Worm (Caenorhabditis elegans) whole organism, young adult: ENCODE measurements around the gene B0244.7.

Experiments
- B0035.1 ChIP-seq: sonication (generic microtip); optimal IDR thresholded peaks from 2 replicates; lab custom pipeline; 2016; ENCODE audit warnings: missing genetic modification characterization, mild to moderate bottlenecking, missing compliant biosample characterization, missing genotype, missing genetic modification reagents
- B0336.3 ChIP-seq: fragments of 200-800 bp; sonication (Bioruptor generic); IDR thresholded peaks from 2 replicates; pipeline ENCODE4 v1.3.6; 2022; ENCODE audit warnings: missing genetic modification characterization, missing compliant biosample characterization
- C06A6.2 ChIP-seq: fragments of 200-800 bp; sonication (Bioruptor generic); conservative IDR thresholded peaks from 2 replicates; pipeline ENCODE4 v1.3.6; 2022; ENCODE audit warnings: missing genetic modification characterization, missing compliant biosample characterization
- C17E4.6 ChIP-seq: fragments of 200-800 bp; sonication (Bioruptor generic); IDR thresholded peaks from 2 replicates; pipeline ENCODE4 v1.3.6; 2022; ENCODE audit warnings: missing genetic modification reagents, missing genetic modification characterization, missing compliant biosample characterization
- D2030.7 ChIP-seq: fragments of 200-800 bp; sonication (Bioruptor generic); IDR thresholded peaks from 2 replicates; pipeline ENCODE4 v1.3.6; 2022; ENCODE audit warnings: missing genetic modification reagents, missing genetic modification characterization, missing compliant biosample characterization
- F23B12.7 ChIP-seq: sonication (generic microtip); optimal IDR thresholded peaks from 2 replicates; lab custom pipeline; 2017; ENCODE audit warnings: missing genetic modification characterization, mild to moderate bottlenecking, missing compliant biosample characterization, antibody characterized with exemption, moderate library complexity; ENCODE audit not compliant: insufficient read depth
- F37B4.10 ChIP-seq: fragments of 200-800 bp; sonication (Bioruptor generic); IDR thresholded peaks from 2 replicates; pipeline ENCODE4 v1.3.6; 2022; ENCODE audit warnings: missing genetic modification characterization, missing compliant biosample characterization
- F39B2.1 ChIP-seq: fragments of 200-800 bp; sonication (Bioruptor generic); IDR thresholded peaks from 2 replicates; pipeline ENCODE4 v1.3.6; 2022; ENCODE audit warnings: missing genetic modification reagents, missing genetic modification characterization, missing compliant biosample characterization
- Y53G8AR.9 ChIP-seq: fragments of 200-800 bp; sonication (Bioruptor generic); conservative IDR thresholded peaks from 2 replicates; pipeline ENCODE4 v1.3.6; 2022; ENCODE audit warnings: missing genetic modification reagents, missing genetic modification characterization, missing compliant biosample characterization
- ZK185.1 ChIP-seq: sonication (generic microtip); optimal IDR thresholded peaks from 2 replicates; lab custom pipeline; 2016; ENCODE audit warnings: mild to moderate bottlenecking, missing genetic modification characterization, missing compliant biosample characterization; ENCODE audit not compliant: poor library complexity, severe bottlenecking
- ama-1 ChIP-seq, 3 experiments: fragments of 150-350 bp in 1 of 3; sonication (generic microtip) in 2 of 3; optimal IDR thresholded peaks; 2 replicates each; lab custom pipeline; 2014 to 2018; ENCODE audit warnings: missing biosample characterization in 2 of 3, missing genetic modification characterization in 2 of 3, missing genetic modification reagents in 2 of 3
- bed-1 ChIP-seq: fragments of 200-800 bp; sonication (Bioruptor generic); IDR thresholded peaks from 2 replicates; pipeline ENCODE4 v1.3.6; 2022; ENCODE audit warnings: missing genetic modification reagents, missing genetic modification characterization, missing compliant biosample characterization
- cebp-1 ChIP-seq, 2 experiments: fragments of 200-800 bp in 1 of 2; sonication (Bioruptor generic) in 1 of 2; sonication (generic microtip) in 1 of 2; IDR thresholded peaks in 1 of 2; optimal IDR thresholded peaks in 1 of 2; 2 replicates each; pipeline versions ENCODE4 v1.3.6 to Lab custom; 2017 to 2022; ENCODE audit warnings: missing compliant biosample characterization in 2 of 2, missing genetic modification characterization in 2 of 2, mild to moderate bottlenecking in 1 of 2, missing genetic modification reagents in 1 of 2, moderate library complexity in 1 of 2
- cebp-2 ChIP-seq: fragments of 200-800 bp; sonication (Bioruptor generic); IDR thresholded peaks from 2 replicates; pipeline ENCODE4 v1.3.6; 2022; ENCODE audit warnings: missing genetic modification characterization, missing compliant biosample characterization
- ceh-58 ChIP-seq: fragments of 200-800 bp; sonication (Bioruptor generic); IDR thresholded peaks from 2 replicates; pipeline ENCODE4 v1.3.6; 2022; ENCODE audit warnings: missing genetic modification characterization, missing compliant biosample characterization
- ceh-91 ChIP-seq: fragments of 200-800 bp; sonication (Bioruptor generic); IDR thresholded peaks from 2 replicates; pipeline ENCODE4 v1.3.6; 2022; ENCODE audit warnings: missing genetic modification reagents, missing genetic modification characterization, missing compliant biosample characterization
- dpff-1 ChIP-seq: sonication (generic microtip); optimal IDR thresholded peaks from 2 replicates; lab custom pipeline; 2017; ENCODE audit warnings: mild to moderate bottlenecking, missing genetic modification characterization, missing compliant biosample characterization
- dpl-1 ChIP-seq: fragments of 150-350 bp; optimal IDR thresholded peaks from 2 replicates; lab custom pipeline; 2014; ENCODE audit warnings: missing biosample characterization, missing genetic modification reagents, missing genetic modification characterization
- efl-1 ChIP-seq: fragments of 150-350 bp; optimal IDR thresholded peaks from 2 replicates; lab custom pipeline; 2014; ENCODE audit warnings: missing biosample characterization, missing genetic modification reagents, missing genetic modification characterization
- egl-44 ChIP-seq: fragments of 200-800 bp; sonication (Bioruptor generic); IDR thresholded peaks from 2 replicates; pipeline ENCODE4 v1.3.6; 2022; ENCODE audit warnings: missing genetic modification reagents, missing genetic modification characterization, missing compliant biosample characterization
- ets-4 ChIP-seq: fragments of 200-800 bp; sonication (Bioruptor generic); optimal IDR thresholded peaks from 2 replicates; lab custom pipeline; 2018; ENCODE audit warnings: mild to moderate bottlenecking, missing genetic modification characterization, missing compliant biosample characterization
- fkh-3 ChIP-seq: sonication (generic microtip); optimal IDR thresholded peaks from 2 replicates; lab custom pipeline; 2016; ENCODE audit warnings: mild to moderate bottlenecking, missing genetic modification characterization, missing compliant biosample characterization
- gei-17 ChIP-seq: fragments of 200-800 bp; sonication (Bioruptor generic); optimal IDR thresholded peaks from 2 replicates; lab custom pipeline; 2018; ENCODE audit warnings: mild to moderate bottlenecking, missing genetic modification characterization, missing compliant biosample characterization
- hmg-20 ChIP-seq: fragments of 200-800 bp; sonication (Bioruptor generic); IDR thresholded peaks from 2 replicates; pipeline ENCODE4 v1.3.6; 2022; ENCODE audit warnings: missing genetic modification reagents, missing genetic modification characterization, missing compliant biosample characterization
- let-526 ChIP-seq: fragments of 200-800 bp; sonication (Bioruptor generic); IDR thresholded peaks from 2 replicates; pipeline ENCODE4 v1.3.6; 2022; ENCODE audit warnings: missing genetic modification reagents, missing genetic modification characterization, missing compliant biosample characterization
- lir-1 ChIP-seq: fragments of 200-800 bp; sonication (Bioruptor generic); conservative IDR thresholded peaks from 2 replicates; pipeline ENCODE4 v1.3.6; 2022; ENCODE audit warnings: missing genetic modification reagents, missing genetic modification characterization, missing compliant biosample characterization
- lsy-27 ChIP-seq: sonication (generic microtip); optimal IDR thresholded peaks from 2 replicates; lab custom pipeline; 2017; ENCODE audit warnings: missing genetic modification characterization, mild to moderate bottlenecking, missing compliant biosample characterization, antibody characterized with exemption, missing genotype, borderline replicate concordance; ENCODE audit not compliant: insufficient read depth
- mcd-1 ChIP-seq: fragments of 200-800 bp; sonication (Bioruptor generic); IDR thresholded peaks from 2 replicates; pipeline ENCODE4 v1.3.6; 2022; ENCODE audit warnings: missing genetic modification reagents, missing genetic modification characterization, missing compliant biosample characterization
- mel-28 ChIP-seq: sonication (generic microtip); optimal IDR thresholded peaks from 2 replicates; lab custom pipeline; 2016; ENCODE audit warnings: borderline replicate concordance, mild to moderate bottlenecking, missing genetic modification characterization, missing compliant biosample characterization
- mes-4 ChIP-seq: sonication (generic microtip); optimal IDR thresholded peaks from 2 replicates; lab custom pipeline; 2016; ENCODE audit warnings: missing genotype, missing genetic modification characterization, missing compliant biosample characterization
- nfya-1 ChIP-seq: sonication (generic microtip); optimal IDR thresholded peaks from 2 replicates; lab custom pipeline; 2017; ENCODE audit warnings: antibody characterized with exemption, missing compliant biosample characterization, missing genetic modification characterization, borderline replicate concordance; ENCODE audit not compliant: insufficient read depth
- pha-4 ChIP-seq: fragments of 150-350 bp; sonication (generic microtip); optimal IDR thresholded peaks from 2 replicates; lab custom pipeline; 2014; ENCODE audit warnings: missing biosample characterization, missing genetic modification reagents, missing genetic modification characterization
- rcor-1 ChIP-seq: fragments of 200-800 bp; sonication (Bioruptor generic); IDR thresholded peaks from 2 replicates; pipeline ENCODE4 v1.3.6; 2022; ENCODE audit warnings: missing genetic modification reagents, missing genetic modification characterization, missing compliant biosample characterization
- sea-2 ChIP-seq: fragments of 200-800 bp; sonication (Bioruptor generic); IDR thresholded peaks from 2 replicates; pipeline ENCODE4 v1.3.6; 2022; ENCODE audit warnings: missing genetic modification characterization, missing compliant biosample characterization
- snpc-1.3 ChIP-seq: sonication (generic microtip); optimal IDR thresholded peaks from 2 replicates; lab custom pipeline; 2017; ENCODE audit warnings: missing genetic modification characterization, mild to moderate bottlenecking, missing compliant biosample characterization, antibody characterized with exemption, moderate library complexity, missing genotype, missing genetic modification reagents; ENCODE audit not compliant: insufficient read depth
- snpc-3.4 ChIP-seq: sonication (generic microtip); optimal IDR thresholded peaks from 2 replicates; lab custom pipeline; 2017; ENCODE audit warnings: missing genetic modification characterization, mild to moderate bottlenecking, missing compliant biosample characterization, antibody characterized with exemption, moderate library complexity, missing genotype, missing genetic modification reagents
- sptf-2 ChIP-seq: fragments of 200-800 bp; sonication (Bioruptor generic); optimal IDR thresholded peaks from 2 replicates; lab custom pipeline; 2018; ENCODE audit warnings: mild to moderate bottlenecking, missing genetic modification characterization, missing compliant biosample characterization
- tbp1 ChIP-seq: fragments of 200-800 bp; sonication (Bioruptor generic); optimal IDR thresholded peaks from 2 replicates; lab custom pipeline; 2018; ENCODE audit warnings: mild to moderate bottlenecking, missing genetic modification characterization, missing compliant biosample characterization
- unc-130 ChIP-seq: sonication (generic microtip); optimal IDR thresholded peaks from 2 replicates; lab custom pipeline; 2016; ENCODE audit warnings: missing genetic modification reagents, missing genetic modification characterization, missing compliant biosample characterization
- xnd-1 ChIP-seq: sonication (generic microtip); optimal IDR thresholded peaks from 2 replicates; lab custom pipeline; 2016; ENCODE audit warnings: missing genotype, missing genetic modification reagents, missing genetic modification characterization, missing compliant biosample characterization
- zim-3 ChIP-seq: sonication (generic microtip); optimal IDR thresholded peaks from 2 replicates; lab custom pipeline; 2017; ENCODE audit warnings: mild to moderate bottlenecking, missing genetic modification characterization, moderate library complexity, missing compliant biosample characterization
- ztf-18 ChIP-seq: sonication (generic microtip); optimal IDR thresholded peaks from 2 replicates; lab custom pipeline; 2016; ENCODE audit warnings: missing genotype, mild to moderate bottlenecking, missing genetic modification characterization, missing compliant biosample characterization
- ztf-26 ChIP-seq: sonication (generic microtip); optimal IDR thresholded peaks from 2 replicates; lab custom pipeline; 2017; ENCODE audit warnings: missing genetic modification characterization, missing compliant biosample characterization
- ztf-28 ChIP-seq: fragments of 200-800 bp; sonication (Bioruptor generic); IDR thresholded peaks from 2 replicates; pipeline ENCODE4 v1.3.6; 2022; ENCODE audit warnings: missing genetic modification reagents, missing genetic modification characterization, missing compliant biosample characterization

The B0244.7 gene

ce11 chrIII:5697266-5697665 lies 34.0 kb upstream of the B0244.7 start, which contains the start of gene B0336.7:
Gene B0336.7 (minus strand): TSS chrIII:5697366.
- no peak for TF ChIP-seq gei-17 (GFP tag; lab: Kevin White, UChicago)
- no peak for TF ChIP-seq ztf-26 (tag; lab: Kevin White, UChicago)
- no peak for TF ChIP-seq ama-1 (optimal IDR thresholded peaks at IDR 0.05; lab: Kevin White, UChicago)
- no peak for TF ChIP-seq ama-1 (GFP tag; optimal IDR thresholded peaks at IDR 0.05; lab: Kevin White, UChicago)

ce11 chrIII:5697963-5698730 lies 33.2 kb upstream of the B0244.7 start, which contains the start of the genes lgg-3 and rgs-5:
Gene lgg-3 (minus strand): TSS chrIII:5698013.
Gene rgs-5 (plus strand): TSS chrIII:5698555.
- TF ChIP-seq lir-1 (GFP tag; lab: Robert Waterston, UW), result no peak
- no peak for TF ChIP-seq ets-4
- TF ChIP-seq dpff-1 (tag; lab: Kevin White, UChicago), result no peak
- no peak for TF ChIP-seq ZK185.1 (tag; lab: Kevin White, UChicago)
- no peak for TF ChIP-seq hmg-20
- TF ChIP-seq B0035.1, result no peak
- TF ChIP-seq unc-130 (GFP tag; lab: Kevin White, UChicago), result peak; percentile 37
- TF ChIP-seq snpc-1.3 (tag; lab: Kevin White, UChicago), result peak; percentile 3
- TF ChIP-seq ztf-18, result peak; percentile 72
- TF ChIP-seq Y53G8AR.9, result no peak
- no peak for TF ChIP-seq mes-4
- TF ChIP-seq B0336.3, result no peak
- TF ChIP-seq rcor-1, result peak; percentile 39; the same call in 1 of the 2 replicates
- no peak for TF ChIP-seq sptf-2 (GFP tag; lab: Kevin White, UChicago)
- no peak for TF ChIP-seq bed-1
- no peak for TF ChIP-seq mel-28 (tag; lab: Kevin White, UChicago)
- no peak for TF ChIP-seq F37B4.10
- TF ChIP-seq D2030.7, result peak; percentile 58
- no peak for TF ChIP-seq snpc-3.4 (tag; lab: Kevin White, UChicago)
- peak; percentile 61 for TF ChIP-seq ceh-91 (GFP tag; lab: Robert Waterston, UW)
- no peak for TF ChIP-seq zim-3 (tag; lab: Kevin White, UChicago)
- no peak for TF ChIP-seq lsy-27 (tag; lab: Kevin White, UChicago)
- no peak for TF ChIP-seq pha-4 (tag; lab: Kevin White, UChicago)
- TF ChIP-seq tbp1 (GFP tag; lab: Kevin White, UChicago), result no peak
- 0 out of 2 replicates have a peak, but pooled peaks have one; percentile 11 for TF ChIP-seq cebp-1 (GFP tag; IDR thresholded peaks at IDR 0.05; lab: Robert Waterston, UW)
- TF ChIP-seq cebp-1 (tag; optimal IDR thresholded peaks at IDR 0.05; lab: Kevin White, UChicago), result peak; percentile 15
- no peak for TF ChIP-seq nfya-1 (tag; lab: Kevin White, UChicago)
- no peak for TF ChIP-seq F39B2.1 (GFP tag; lab: Robert Waterston, UW)
- TF ChIP-seq F23B12.7 (tag; lab: Kevin White, UChicago), result no peak
- TF ChIP-seq ceh-58 (GFP tag; lab: Robert Waterston, UW), result no peak
- no peak for TF ChIP-seq cebp-2 (GFP tag; lab: Robert Waterston, UW)
- no peak for TF ChIP-seq mcd-1
- TF ChIP-seq ztf-28 (GFP tag; lab: Robert Waterston, UW), result no peak
- TF ChIP-seq let-526 (GFP tag; lab: Robert Waterston, UW), result no peak
- TF ChIP-seq sea-2 (GFP tag; lab: Robert Waterston, UW), result no peak
- no peak for TF ChIP-seq egl-44 (GFP tag; lab: Robert Waterston, UW)
- peak; percentile 62 for TF ChIP-seq efl-1 (GFP tag; lab: Kevin White, UChicago)
- no peak for TF ChIP-seq C17E4.6 (GFP tag; lab: Robert Waterston, UW)
- peak; percentile 14 for TF ChIP-seq dpl-1 (GFP tag; lab: Kevin White, UChicago)
- TF ChIP-seq fkh-3 (tag; lab: Kevin White, UChicago), result no peak
- no peak for TF ChIP-seq C06A6.2 (GFP tag; lab: Robert Waterston, UW)
- TF ChIP-seq xnd-1 (tag; lab: Kevin White, UChicago), result peak; percentile 91
